Worm (Caenorhabditis elegans) whole organism, L1 larva: ENCODE data around the gene hlh-4.

Experiments
- C16A3.4 ChIP-seq: fragments of 150-350 bp; optimal IDR thresholded peaks from 2 replicates; lab custom pipeline; 2014; ENCODE audit warnings: missing biosample characterization, missing genetic modification characterization
- C34B4.2 ChIP-seq: sonication (generic microtip); optimal IDR thresholded peaks from 2 replicates; lab custom pipeline; 2017; ENCODE audit warnings: mild to moderate bottlenecking, missing genetic modification characterization, missing compliant biosample characterization
- F16B12.6 ChIP-seq: fragments of 150-350 bp; optimal IDR thresholded peaks from 2 replicates; lab custom pipeline; 2014; ENCODE audit warnings: missing biosample characterization, missing genetic modification characterization
- Y116A8C.19 ChIP-seq: sonication (generic microtip); optimal IDR thresholded peaks from 2 replicates; lab custom pipeline; 2016; ENCODE audit warnings: missing compliant biosample characterization, missing genetic modification characterization, borderline replicate concordance
- blmp-1 ChIP-seq: fragments of 150-350 bp; optimal IDR thresholded peaks from 2 replicates; lab custom pipeline; 2014; ENCODE audit warnings: missing biosample characterization, missing genetic modification characterization
- ceh-8 ChIP-seq: fragments of 200-800 bp; sonication (Bioruptor generic); optimal IDR thresholded peaks from 2 replicates; lab custom pipeline; 2018; ENCODE audit warnings: mild to moderate bottlenecking, missing genetic modification characterization, moderate library complexity, missing compliant biosample characterization
- ceh-82 ChIP-seq, 3 experiments: fragments of 150-350 bp in 1 of 3; sonication (generic microtip) in 2 of 3; optimal IDR thresholded peaks; 2 replicates each; lab custom pipeline; 2014 to 2017; ENCODE audit warnings: missing biosample characterization in 3 of 3, missing genetic modification characterization in 3 of 3
- ceh-90 ChIP-seq: sonication (generic microtip); optimal IDR thresholded peaks from 2 replicates; lab custom pipeline; 2016; ENCODE audit warnings: missing genetic modification characterization, missing compliant biosample characterization
- ces-1 ChIP-seq: fragments of 150-350 bp; optimal IDR thresholded peaks from 2 replicates; lab custom pipeline; 2014; ENCODE audit warnings: missing biosample characterization, missing genetic modification reagents, missing genetic modification characterization
- dpl-1 ChIP-seq, 3 experiments: fragments of 150-350 bp in 2 of 3; sonication (generic microtip) in 1 of 3; optimal IDR thresholded peaks; 2 replicates each; lab custom pipeline; 2014 to 2017; ENCODE audit warnings: missing biosample characterization in 3 of 3, missing genetic modification characterization in 3 of 3, missing genetic modification reagents in 3 of 3
- efl-1 ChIP-seq, 4 experiments: fragments of 150-350 bp; optimal IDR thresholded peaks in 3 of 4; peaks in 1 of 4; 1 replicate in 1 of 4; 2 replicates in 3 of 4; lab custom pipeline; 2014; ENCODE audit warnings: missing biosample characterization in 2 of 4, missing genetic modification characterization in 2 of 4, missing genetic modification reagents in 2 of 4
- egl-13 ChIP-seq: sonication (generic microtip); optimal IDR thresholded peaks from 2 replicates; lab custom pipeline; 2016; ENCODE audit warnings: missing genotype, missing genetic modification reagents, missing genetic modification characterization, missing compliant biosample characterization
- egl-27 ChIP-seq, 2 experiments: fragments of 150-350 bp in 1 of 2; sonication (generic microtip); optimal IDR thresholded peaks; 3 replicates each; lab custom pipeline; 2017 to 2018; ENCODE audit warnings: missing biosample characterization in 2 of 2, missing genetic modification characterization in 2 of 2, missing genetic modification reagents in 2 of 2
- elt-3 ChIP-seq, 6 experiments: fragments of 150-350 bp in 1 of 6; sonication (generic microtip); optimal IDR thresholded peaks; 2 replicates each; lab custom pipeline; 2017 to 2018; ENCODE audit warnings: missing biosample characterization in 6 of 6, missing genetic modification characterization in 6 of 6, inconsistent platforms in 1 of 6
- fkh-8 ChIP-seq: sonication (generic microtip); optimal IDR thresholded peaks from 2 replicates; lab custom pipeline; 2016; ENCODE audit warnings: mild to moderate bottlenecking, missing genetic modification characterization, missing compliant biosample characterization
- fos-1 ChIP-seq: fragments of 150-350 bp; optimal IDR thresholded peaks from 2 replicates; lab custom pipeline; 2014; ENCODE audit warnings: missing biosample characterization, missing genetic modification characterization
- grh-1 ChIP-seq: fragments of 200-800 bp; sonication (Bioruptor generic); IDR thresholded peaks from 2 replicates; pipeline ENCODE4 v1.3.6; 2022; ENCODE audit warnings: missing genetic modification reagents, missing genetic modification characterization, missing compliant biosample characterization
- hlh-17 ChIP-seq: fragments of 200-800 bp; sonication (Bioruptor generic); optimal IDR thresholded peaks from 2 replicates; lab custom pipeline; 2018; ENCODE audit warnings: missing genetic modification characterization, mild to moderate bottlenecking, missing compliant biosample characterization, moderate library complexity, borderline replicate concordance
- hlh-4 ChIP-seq: sonication (generic microtip); optimal IDR thresholded peaks from 2 replicates; lab custom pipeline; 2016; ENCODE audit warnings: mild to moderate bottlenecking, missing genetic modification characterization, missing compliant biosample characterization
- hpl-2 ChIP-seq: fragments of 150-350 bp; optimal IDR thresholded peaks from 2 replicates; lab custom pipeline; 2014; ENCODE audit warnings: missing biosample characterization, missing genetic modification reagents, missing genetic modification characterization
- jun-1 ChIP-seq: fragments of 150-350 bp; optimal IDR thresholded peaks from 2 replicates; lab custom pipeline; 2014; ENCODE audit warnings: missing biosample characterization, missing genetic modification reagents, missing genetic modification characterization
- lin-13 ChIP-seq: fragments of 150-350 bp; optimal IDR thresholded peaks from 2 replicates; lab custom pipeline; 2014; ENCODE audit warnings: missing biosample characterization, missing genetic modification reagents, missing genetic modification characterization
- lin-14 ChIP-seq: fragments of 200-800 bp; sonication (Bioruptor generic); optimal IDR thresholded peaks from 2 replicates; lab custom pipeline; 2018; ENCODE audit warnings: mild to moderate bottlenecking, missing genetic modification characterization, moderate library complexity, missing compliant biosample characterization
- lin-35 ChIP-seq, 2 experiments: fragments of 150-350 bp; optimal IDR thresholded peaks; 2 replicates each; lab custom pipeline; 2014; ENCODE audit warnings: missing biosample characterization in 2 of 2, missing genetic modification characterization in 2 of 2, missing genetic modification reagents in 2 of 2
- lir-3 ChIP-seq: sonication (generic microtip); optimal IDR thresholded peaks from 2 replicates; lab custom pipeline; 2016; ENCODE audit warnings: mild to moderate bottlenecking, missing genetic modification characterization, moderate library complexity, missing compliant biosample characterization; ENCODE audit not compliant: poor library complexity
- lsy-2 ChIP-seq, 2 experiments: fragments of 150-350 bp; optimal IDR thresholded peaks; 2 replicates each; lab custom pipeline; 2014; ENCODE audit warnings: missing biosample characterization in 2 of 2, missing genetic modification characterization in 2 of 2
- nhr-12 ChIP-seq: sonication (generic microtip); optimal IDR thresholded peaks from 2 replicates; lab custom pipeline; 2017; ENCODE audit warnings: missing biosample characterization, missing genetic modification characterization
- nhr-20 ChIP-seq: sonication (generic microtip); optimal IDR thresholded peaks from 2 replicates; lab custom pipeline; 2016; ENCODE audit warnings: mild to moderate bottlenecking, missing genetic modification characterization, missing compliant biosample characterization
- nhr-237 ChIP-seq: fragments of 150-350 bp; optimal IDR thresholded peaks from 2 replicates; lab custom pipeline; 2014; ENCODE audit warnings: missing biosample characterization, missing genetic modification characterization
- nhr-71 ChIP-seq: sonication (generic microtip); optimal IDR thresholded peaks from 2 replicates; lab custom pipeline; 2016; ENCODE audit warnings: mild to moderate bottlenecking, missing genetic modification characterization, moderate library complexity, missing compliant biosample characterization
- nhr-84 ChIP-seq: sonication (generic microtip); optimal IDR thresholded peaks from 2 replicates; lab custom pipeline; 2017; ENCODE audit warnings: missing biosample characterization, missing genetic modification characterization
- nhr-85 ChIP-seq: sonication (generic microtip); peaks from one replicate; lab custom pipeline; 2016; ENCODE audit warnings: missing genetic modification characterization, inconsistent platforms, missing compliant biosample characterization
- nhr-90 ChIP-seq: sonication (generic microtip); optimal IDR thresholded peaks from 2 replicates; lab custom pipeline; 2016; ENCODE audit warnings: mild to moderate bottlenecking, missing genetic modification characterization, missing compliant biosample characterization; ENCODE audit not compliant: poor library complexity
- rnt-1 ChIP-seq: sonication (generic microtip); optimal IDR thresholded peaks from 2 replicates; lab custom pipeline; 2016; ENCODE audit warnings: mild to moderate bottlenecking, missing genetic modification characterization, moderate library complexity, missing compliant biosample characterization
- skn-1 ChIP-seq: fragments of 150-350 bp; optimal IDR thresholded peaks from 2 replicates; lab custom pipeline; 2014; ENCODE audit warnings: missing biosample characterization, missing genetic modification characterization
- snu-23 ChIP-seq: sonication (generic microtip); optimal IDR thresholded peaks from 2 replicates; lab custom pipeline; 2016; ENCODE audit warnings: missing genetic modification characterization, missing compliant biosample characterization
- sox-4 ChIP-seq: sonication (generic microtip); optimal IDR thresholded peaks from 2 replicates; lab custom pipeline; 2016; ENCODE audit warnings: missing genetic modification characterization, missing compliant biosample characterization
- sptf-1 ChIP-seq: fragments of 150-350 bp; optimal IDR thresholded peaks from 2 replicates; lab custom pipeline; 2014; ENCODE audit warnings: missing biosample characterization, missing genetic modification characterization
- swsn-7 ChIP-seq: sonication (generic microtip); optimal IDR thresholded peaks from 2 replicates; lab custom pipeline; 2016; ENCODE audit warnings: missing genetic modification characterization, missing compliant biosample characterization
- tlp-1 ChIP-seq: fragments of 150-350 bp; optimal IDR thresholded peaks from 2 replicates; lab custom pipeline; 2014; ENCODE audit warnings: missing biosample characterization, missing genetic modification characterization
- unc-130 ChIP-seq: fragments of 150-350 bp; optimal IDR thresholded peaks from 2 replicates; lab custom pipeline; 2017; ENCODE audit warnings: missing biosample characterization, missing genetic modification characterization, inconsistent platforms
- unc-30 ChIP-seq: sonication (generic microtip); optimal IDR thresholded peaks from 2 replicates; lab custom pipeline; 2017; ENCODE audit warnings: missing biosample characterization, missing genetic modification characterization
- unc-62 ChIP-seq: fragments of 150-350 bp; optimal IDR thresholded peaks from 2 replicates; lab custom pipeline; 2014; ENCODE audit warnings: missing biosample characterization, missing genetic modification reagents, missing genetic modification characterization
- xbp-1 ChIP-seq: sonication (generic microtip); optimal IDR thresholded peaks from 2 replicates; lab custom pipeline; 2016; ENCODE audit warnings: missing genetic modification characterization, missing compliant biosample characterization
- ztf-11 ChIP-seq, 2 experiments: sonication (generic microtip); optimal IDR thresholded peaks; 2 replicates each; lab custom pipeline; 2016 to 2017; ENCODE audit warnings: missing genetic modification characterization in 2 of 2, missing biosample characterization in 1 of 2, missing compliant biosample characterization in 1 of 2

The hlh-4 gene

ce11 chrIII:9698635-9699396 lies 40.0 kb downstream of the hlh-4 start (continued):
- TF ChIP-seq lin-14 (GFP tag; lab: Kevin White, UChicago) (peak; percentile 91), hlh-4 (no peak), lin-13 (GFP tag; lab: Kevin White, UChicago) (no peak), nhr-90 (tag; lab: Kevin White, UChicago) (no peak), C34B4.2 (tag; lab: Kevin White, UChicago) (no peak), nhr-20 (tag; lab: Kevin White, UChicago) (no peak), efl-1 (optimal IDR thresholded peaks at IDR 0.05; lab: Kevin White, UChicago) (peak in 1 of 2 experiments; percentile 1), efl-1 (GFP tag; optimal IDR thresholded peaks at IDR 0.05 in 1 of 2; lab: Kevin White, UChicago) (peak in 1 of 2 experiments; percentile 73), nhr-12 (no peak), fkh-8 (tag; lab: Kevin White, UChicago) (no peak), unc-130 (tag; lab: Kevin White, UChicago) (no peak), swsn-7 (tag; lab: Kevin White, UChicago) (no peak), C16A3.4 (tag; lab: Kevin White, UChicago) (no peak), nhr-71 (peak; percentile 36), ztf-11 (tag; optimal IDR thresholded peaks at IDR 0.05; lab: Kevin White, UChicago) (no peak), snu-23 (peak; percentile 1), nhr-237 (tag; lab: Kevin White, UChicago) (no peak)

- TF ChIP-seq nhr-85 (tag; lab: Kevin White, UChicago) (peak; percentile 65), blmp-1 (tag; lab: Kevin White, UChicago) (peak; percentile 54), rnt-1 (tag; lab: Kevin White, UChicago) (peak; percentile 29), ceh-82 (tag; optimal IDR thresholded peaks at IDR 0.05; lab: Kevin White, UChicago) (no peak), lin-35 (GFP tag; optimal IDR thresholded peaks at IDR 0.05; lab: Kevin White, UChicago) (peak in 1 of 2 experiments; percentile 29)
- TF ChIP-seq, all 84 proteins: peak for 4
These were observed 41.0 kb downstream of the hlh-4 start for ce11 chrIII:9697886-9698285.

ce11 chrIII:9697323-9697722 lies 41.5 kb downstream of the hlh-4 start:
- no peak for TF ChIP-seq unc-62
- peak; percentile 92 for TF ChIP-seq lin-14 (GFP tag; lab: Kevin White, UChicago)
- TF ChIP-seq hpl-2 (GFP tag; lab: Kevin White, UChicago) = no peak
- TF ChIP-seq nhr-85 (tag; lab: Kevin White, UChicago) = no peak
- TF ChIP-seq Y116A8C.19 (tag; lab: Kevin White, UChicago) = no peak
- TF ChIP-seq nhr-12 = no peak
- peak; percentile 49 to 64 for TF ChIP-seq efl-1 (optimal IDR thresholded peaks at IDR 0.05; lab: Kevin White, UChicago)
- peak in 1 of 2 experiments; percentile 83 for TF ChIP-seq efl-1 (GFP tag; optimal IDR thresholded peaks at IDR 0.05 in 1 of 2; lab: Kevin White, UChicago)
- TF ChIP-seq ceh-8 (GFP tag; lab: Kevin White, UChicago) = no peak
- TF ChIP-seq skn-1 = no peak
- TF ChIP-seq nhr-20 (tag; lab: Kevin White, UChicago) = peak; percentile 60
- peak; percentile 76 for TF ChIP-seq nhr-71
- peak; percentile 40 for TF ChIP-seq fos-1 (tag; lab: Kevin White, UChicago)
- no peak for TF ChIP-seq ces-1
- no peak for TF ChIP-seq unc-30 (tag; lab: Kevin White, UChicago)
- TF ChIP-seq jun-1 (tag; lab: Kevin White, UChicago) = no peak
- no peak for TF ChIP-seq lir-3 (tag; lab: Kevin White, UChicago)
- TF ChIP-seq xbp-1 (tag; lab: Kevin White, UChicago) = peak; percentile 50
- no peak for TF ChIP-seq sptf-1
- TF ChIP-seq hlh-17 (GFP tag; lab: Kevin White, UChicago) = no peak
- peak; percentile 68 for TF ChIP-seq swsn-7 (tag; lab: Kevin White, UChicago)
- TF ChIP-seq unc-130 (tag; lab: Kevin White, UChicago) = peak; percentile 63
- TF ChIP-seq grh-1 = no peak
- no peak for TF ChIP-seq egl-27 (tag; optimal IDR thresholded peaks at IDR 0.05; lab: Kevin White, UChicago)
- TF ChIP-seq ceh-90 (tag; lab: Kevin White, UChicago) = no peak
- TF ChIP-seq F16B12.6 (tag; lab: Kevin White, UChicago) = no peak
- TF ChIP-seq sox-4 (tag; lab: Kevin White, UChicago) = peak; percentile 14
- peak; percentile 2 for TF ChIP-seq egl-13 (tag; lab: Kevin White, UChicago)
- peak; percentile 17 to 71 for TF ChIP-seq lsy-2 (tag; optimal IDR thresholded peaks at IDR 0.05; lab: Kevin White, UChicago)
- peak; percentile 0 for TF ChIP-seq nhr-90 (tag; lab: Kevin White, UChicago)
- TF ChIP-seq nhr-84 (tag; lab: Kevin White, UChicago) = no peak
- peak; percentile 31 to 56 (median 39) for TF ChIP-seq dpl-1 (GFP tag; optimal IDR thresholded peaks at IDR 0.05; lab: Kevin White, UChicago)
- TF ChIP-seq elt-3 (tag; optimal IDR thresholded peaks at IDR 0.05; lab: Kevin White, UChicago) = no peak
- no peak for TF ChIP-seq tlp-1
